Fruit fly (Drosophila melanogaster) whole organism, adult: Measurements from ENCODE around the gene CG11760.

Experiments
- CG11617 ChIP-seq: fragments of 200-800 bp; sonication (Bioruptor generic); optimal IDR thresholded peaks from 2 replicates; lab custom pipeline; 2017; ENCODE audit warnings: mild to moderate bottlenecking, missing biosample characterization, missing genetic modification reagents, missing genetic modification characterization
- CG12768 ChIP-seq: fragments of 200-800 bp; sonication (Bioruptor generic); optimal IDR thresholded peaks from 2 replicates; lab custom pipeline; 2017; ENCODE audit warnings: missing biosample characterization, missing genetic modification characterization, mild to moderate bottlenecking, moderate library complexity, missing genetic modification reagents
- CG14711 ChIP-seq: fragments of 200-800 bp; sonication (Bioruptor generic); optimal IDR thresholded peaks from 2 replicates; lab custom pipeline; 2018; ENCODE audit warnings: missing biosample characterization, mild to moderate bottlenecking, missing genetic modification characterization, moderate library complexity
- CG1620 ChIP-seq: fragments of 200-800 bp; sonication (Bioruptor generic); optimal IDR thresholded peaks from 2 replicates; lab custom pipeline; 2016; ENCODE audit warnings: missing biosample characterization, missing genetic modification characterization
- CG33017 ChIP-seq: fragments of 200-800 bp; sonication (Bioruptor generic); optimal IDR thresholded peaks from 2 replicates; lab custom pipeline; 2018; ENCODE audit warnings: missing biosample characterization, mild to moderate bottlenecking, missing genetic modification characterization, moderate library complexity
- CG5204 ChIP-seq: fragments of 200-800 bp; sonication (Bioruptor generic); optimal IDR thresholded peaks from 2 replicates; lab custom pipeline; 2016; ENCODE audit warnings: missing biosample characterization, missing genetic modification characterization
- CG7045 ChIP-seq: fragments of 200-800 bp; sonication (Bioruptor generic); optimal IDR thresholded peaks from 2 replicates; lab custom pipeline; 2017; ENCODE audit warnings: missing biosample characterization, mild to moderate bottlenecking, missing genetic modification characterization
- CG7101 ChIP-seq: fragments of 200-800 bp; sonication (Bioruptor generic); optimal IDR thresholded peaks from 2 replicates; lab custom pipeline; 2018; ENCODE audit warnings: missing biosample characterization, mild to moderate bottlenecking, missing genetic modification characterization, moderate library complexity
- Clk ChIP-seq: fragments of 200-800 bp; sonication (Bioruptor generic); optimal IDR thresholded peaks from 2 replicates; lab custom pipeline; 2017; ENCODE audit warnings: missing biosample characterization, missing genetic modification characterization
- Crg-1 ChIP-seq: fragments of 200-800 bp; sonication (Bioruptor generic); optimal IDR thresholded peaks from 2 replicates; lab custom pipeline; 2016; ENCODE audit warnings: missing biosample characterization, missing genetic modification characterization
- Hr96 ChIP-seq: fragments of 200-800 bp; sonication (Bioruptor generic); optimal IDR thresholded peaks from 2 replicates; lab custom pipeline; 2016; ENCODE audit warnings: missing biosample characterization, missing genetic modification characterization
- Mnt ChIP-seq: fragments of 200-800 bp; sonication (Bioruptor generic); optimal IDR thresholded peaks from 2 replicates; lab custom pipeline; 2016; ENCODE audit warnings: missing biosample characterization, mild to moderate bottlenecking, missing genetic modification characterization
- bab1 ChIP-seq: fragments of 200-800 bp; sonication (Bioruptor generic); optimal IDR thresholded peaks from 3 replicates; lab custom pipeline; 2019; ENCODE audit warnings: missing biosample characterization, mild to moderate bottlenecking, missing genetic modification characterization, moderate library complexity
- cic ChIP-seq: fragments of 200-800 bp; sonication (Bioruptor generic); optimal IDR thresholded peaks from 2 replicates; lab custom pipeline; 2017; ENCODE audit warnings: missing biosample characterization, mild to moderate bottlenecking, missing genetic modification characterization, moderate library complexity
- cnc ChIP-seq, 2 experiments: fragments of >200 bp; optimal IDR thresholded peaks; 2 replicates each; lab custom pipeline; 2017
- kay ChIP-seq: fragments of 200-800 bp; sonication (Bioruptor generic); peaks from one replicate; lab custom pipeline; 2016; ENCODE audit warnings: missing biosample characterization, missing genetic modification characterization, borderline replicate concordance
- ovo ChIP-seq: fragments of 200-800 bp; sonication (Bioruptor generic); optimal IDR thresholded peaks from 2 replicates; lab custom pipeline; 2016; ENCODE audit warnings: missing biosample characterization, missing genetic modification characterization
- pad ChIP-seq: fragments of 200-800 bp; sonication (Bioruptor generic); optimal IDR thresholded peaks from 3 replicates; lab custom pipeline; 2017; ENCODE audit warnings: missing biosample characterization, missing genetic modification characterization, mild to moderate bottlenecking, moderate library complexity, missing genetic modification reagents
- tj ChIP-seq: fragments of 200-800 bp; sonication (Bioruptor generic); optimal IDR thresholded peaks from 3 replicates; lab custom pipeline; 2017; ENCODE audit warnings: missing biosample characterization, mild to moderate bottlenecking, missing genetic modification characterization, moderate library complexity
- toe ChIP-seq: fragments of 200-800 bp; sonication (Bioruptor generic); optimal IDR thresholded peaks from 2 replicates; lab custom pipeline; 2016; ENCODE audit warnings: missing biosample characterization, missing genetic modification characterization

Gene CG11760

dm6 chr3R:8679934-8680333 lies 39.1 kb upstream of the CG11760 start, which contains the start of gene CG33325:
CG33325 (minus strand) TSS chr3R:8680034.
- no peak for TF ChIP-seq Mnt
- TF ChIP-seq CG5204 (GFP tag; lab: Kevin White, UChicago) = no peak
- no peak for TF ChIP-seq cnc (optimal IDR thresholded peaks at IDR 0.05; lab: Kevin White, UChicago)
- no peak for TF ChIP-seq ovo
- no peak for TF ChIP-seq CG12768 (GFP tag; lab: Kevin White, UChicago)
- no peak for TF ChIP-seq CG14711 (tag; lab: Kevin White, UChicago)
- TF ChIP-seq tj (GFP tag; lab: Kevin White, UChicago) = no peak
- TF ChIP-seq pad = no peak

dm6 chr3R:8680611-8681010 lies 38.4 kb upstream of the CG11760 start:
- no peak for TF ChIP-seq CG7045 (GFP tag; lab: Kevin White, UChicago)
- TF ChIP-seq CG33017 (tag; lab: Kevin White, UChicago) = no peak
- TF ChIP-seq ovo = no peak

dm6 chr3R:8683280-8683679 lies 35.7 kb upstream of the CG11760 start:
- TF ChIP-seq kay (GFP tag; lab: Kevin White, UChicago) (no peak), CG33017 (tag; lab: Kevin White, UChicago) (no peak), CG1620 (GFP tag; lab: Kevin White, UChicago) (no peak), cnc (optimal IDR thresholded peaks at IDR 0.05; lab: Kevin White, UChicago) (no peak), pad (no peak), tj (GFP tag; lab: Kevin White, UChicago) (no peak), Clk (GFP tag; lab: Kevin White, UChicago) (no peak), CG7045 (GFP tag; lab: Kevin White, UChicago) (no peak), CG14711 (tag; lab: Kevin White, UChicago) (no peak), bab1 (GFP tag; lab: Kevin White, UChicago) (no peak), CG12768 (GFP tag; lab: Kevin White, UChicago) (no peak), CG5204 (GFP tag; lab: Kevin White, UChicago) (no peak), Crg-1 (GFP tag; lab: Kevin White, UChicago) (no peak), toe (GFP tag; lab: Kevin White, UChicago) (no peak), Hr96 (GFP tag; lab: Kevin White, UChicago) (no peak), CG7101 (tag; lab: Kevin White, UChicago) (no peak), cic (GFP tag; lab: Kevin White, UChicago) (no peak), CG11617 (no peak)

dm6 chr3R:8684328-8685177 lies 34.4 kb upstream of the CG11760 start, which contains the start of gene CG44227:
CG44227 (minus strand) TSS chr3R:8685176.
- no peak for TF ChIP-seq Crg-1 (GFP tag; lab: Kevin White, UChicago)

- TF ChIP-seq CG5204 (GFP tag; lab: Kevin White, UChicago) (no peak), pad (no peak), toe (GFP tag; lab: Kevin White, UChicago) (no peak), cic (GFP tag; lab: Kevin White, UChicago) (no peak)
These were observed 32.6 kb upstream of the CG11760 start for dm6 chr3R:8686446-8686845.

dm6 chr3R:8694110-8694826 lies 24.7 kb upstream of the CG11760 start:
- peak; percentile 66 for TF ChIP-seq CG5204 (GFP tag; lab: Kevin White, UChicago)
- peak; percentile 86 for TF ChIP-seq CG33017 (tag; lab: Kevin White, UChicago)
- TF ChIP-seq Crg-1 (GFP tag; lab: Kevin White, UChicago) = no peak
- peak; percentile 54 for TF ChIP-seq Hr96 (GFP tag; lab: Kevin White, UChicago)
- no peak for TF ChIP-seq CG14711 (tag; lab: Kevin White, UChicago)
- TF ChIP-seq toe (GFP tag; lab: Kevin White, UChicago) = peak; percentile 68
- no peak for TF ChIP-seq bab1 (GFP tag; lab: Kevin White, UChicago)
- TF ChIP-seq CG12768 (GFP tag; lab: Kevin White, UChicago) = peak; percentile 74
- peak; percentile 89 for TF ChIP-seq CG7045 (GFP tag; lab: Kevin White, UChicago)
- TF ChIP-seq cic (GFP tag; lab: Kevin White, UChicago) = no peak

dm6 chr3R:8697772-8698259 lies 21.2 kb upstream of the CG11760 start, which contains the start of gene hb:
hb (minus strand) TSS chr3R:8697822.
- TF ChIP-seq Hr96 (GFP tag; lab: Kevin White, UChicago) (no peak), kay (GFP tag; lab: Kevin White, UChicago) (no peak), cic (GFP tag; lab: Kevin White, UChicago) (no peak), Crg-1 (GFP tag; lab: Kevin White, UChicago) (no peak), bab1 (GFP tag; lab: Kevin White, UChicago) (no peak), CG1620 (GFP tag; lab: Kevin White, UChicago) (no peak), ovo (peak; percentile 4), pad (peak; percentile 98)
